Worm (Caenorhabditis elegans) whole organism, L3 larva: ENCODE measurements around the gene E02H9.3.

Experiments
- aly-2 ChIP-seq: fragments of 150-350 bp; optimal IDR thresholded peaks from 2 replicates; lab custom pipeline; 2014; ENCODE audit warnings: missing biosample characterization, missing genetic modification characterization
- egl-27 ChIP-seq: sonication (generic microtip); optimal IDR thresholded peaks from 4 replicates; lab custom pipeline; 2017; ENCODE audit warnings: missing biosample characterization, missing genetic modification reagents, missing genetic modification characterization
- eor-1 ChIP-seq, 2 experiments: fragments of 150-350 bp; optimal IDR thresholded peaks; 2 replicates each; lab custom pipeline; 2014 to 2018; ENCODE audit warnings: missing biosample characterization in 2 of 2, missing genetic modification characterization in 2 of 2
- fos-1 ChIP-seq: fragments of 150-350 bp; optimal IDR thresholded peaks from 2 replicates; lab custom pipeline; 2014; ENCODE audit warnings: missing biosample characterization, missing genetic modification characterization
- lin-15B ChIP-seq: fragments of 150-350 bp; optimal IDR thresholded peaks from 2 replicates; lab custom pipeline; 2014; ENCODE audit warnings: missing biosample characterization, missing genetic modification characterization
- nhr-12 ChIP-seq: fragments of 150-350 bp; optimal IDR thresholded peaks from 2 replicates; lab custom pipeline; 2014; ENCODE audit warnings: missing biosample characterization, missing genetic modification characterization
- nhr-28 ChIP-seq: fragments of 150-350 bp; optimal IDR thresholded peaks from 2 replicates; lab custom pipeline; 2014; ENCODE audit warnings: missing biosample characterization, missing genetic modification characterization
- nhr-77 ChIP-seq: fragments of 150-350 bp; optimal IDR thresholded peaks from 2 replicates; lab custom pipeline; 2014; ENCODE audit warnings: missing biosample characterization, missing genetic modification characterization

ce11 chrIII:2482171-2482570 lies 23.3 kb downstream of the E02H9.3 start:
- TF ChIP-seq nhr-28 (tag; lab: Kevin White, UChicago) (no peak), nhr-77 (tag; lab: Kevin White, UChicago) (no peak), aly-2 (tag; lab: Kevin White, UChicago) (no peak), lin-15B (tag; lab: Kevin White, UChicago) (no peak), nhr-12 (no peak), egl-27 (no peak), fos-1 (tag; lab: Kevin White, UChicago) (no peak), eor-1 (tag; optimal IDR thresholded peaks at IDR 0.05; lab: Kevin White, UChicago) (no peak)
